Worm (Caenorhabditis elegans) whole organism, early embryonic: ENCODE measurements around the gene grk-2.

Experiments
- F13C5.2 ChIP-seq: sonication (generic microtip); optimal IDR thresholded peaks from 2 replicates; lab custom pipeline; 2017; ENCODE audit warnings: mild to moderate bottlenecking, missing genetic modification characterization, inconsistent platforms, missing compliant biosample characterization
- ama-1 ChIP-seq: fragments of 150-350 bp; optimal IDR thresholded peaks from 2 replicates; lab custom pipeline; 2014
- ceh-13 ChIP-seq: fragments of 200-800 bp; sonication (Bioruptor generic); optimal IDR thresholded peaks from 2 replicates; lab custom pipeline; 2018; ENCODE audit warnings: mild to moderate bottlenecking, missing genetic modification characterization, missing compliant biosample characterization
- ceh-36 ChIP-seq: sonication (generic microtip); optimal IDR thresholded peaks from 2 replicates; lab custom pipeline; 2016; ENCODE audit warnings: missing genetic modification characterization, inconsistent platforms, missing compliant biosample characterization
- flt-1 ChIP-seq: fragments of 200-800 bp; sonication (Bioruptor generic); IDR thresholded peaks from 2 replicates; pipeline ENCODE4 v1.3.6; 2022; ENCODE audit warnings: missing genetic modification characterization, missing compliant biosample characterization
- hnd-1 ChIP-seq: sonication (generic microtip); optimal IDR thresholded peaks from 2 replicates; lab custom pipeline; 2016; ENCODE audit warnings: missing genetic modification characterization, missing compliant biosample characterization
- scrt-1 ChIP-seq: fragments of 200-800 bp; sonication (Bioruptor generic); IDR thresholded peaks from 2 replicates; pipeline ENCODE4 v1.3.6; 2022; ENCODE audit warnings: missing genetic modification characterization, missing compliant biosample characterization
- sea-1 ChIP-seq: fragments of 200-800 bp; sonication (Bioruptor generic); conservative IDR thresholded peaks from 2 replicates; pipeline ENCODE4 v1.3.6; 2022; ENCODE audit warnings: missing genetic modification characterization, missing compliant biosample characterization
- tra-4 ChIP-seq: sonication (generic microtip); optimal IDR thresholded peaks from 2 replicates; lab custom pipeline; 2017; ENCODE audit warnings: missing genetic modification characterization, missing compliant biosample characterization

ce11 chrIII:675822-676221, at the start of gene grk-2:
- TF ChIP-seq ama-1 (lab: Kevin White, UChicago) = no peak
- TF ChIP-seq ceh-36 = no peak
- TF ChIP-seq flt-1 (GFP tag; lab: Robert Waterston, UW) = no peak
- no peak for TF ChIP-seq F13C5.2 (tag; lab: Kevin White, UChicago)
- TF ChIP-seq ceh-13 (GFP tag; lab: Kevin White, UChicago) = no peak
- no peak for TF ChIP-seq tra-4 (tag; lab: Kevin White, UChicago)
- no peak for TF ChIP-seq scrt-1 (GFP tag; lab: Robert Waterston, UW)
- no peak for TF ChIP-seq hnd-1 (tag; lab: Kevin White, UChicago)
- TF ChIP-seq sea-1 (GFP tag; lab: Robert Waterston, UW) = no peak
